Fruit fly (Drosophila melanogaster) whole organism, embryonic: Measurements from ENCODE around the gene Ugt37C2.

Experiments used
- CG10267 ChIP-seq: fragments of 200-800 bp; sonication (Bioruptor generic); optimal IDR thresholded peaks from 2 replicates; lab custom pipeline; 2018; ENCODE audit warnings: missing biosample characterization, mild to moderate bottlenecking, missing genetic modification characterization, moderate library complexity
- CG10462 ChIP-seq: fragments of 200-800 bp; sonication (Bioruptor generic); optimal IDR thresholded peaks from 2 replicates; lab custom pipeline; 2016; ENCODE audit warnings: missing biosample characterization, missing genetic modification characterization
- CG11398 ChIP-seq: fragments of 200-800 bp; sonication (Bioruptor generic); optimal IDR thresholded peaks from 2 replicates; lab custom pipeline; 2016; ENCODE audit warnings: missing biosample characterization, missing genetic modification characterization
- CG12942 ChIP-seq: fragments of 200-800 bp; sonication (Bioruptor generic); optimal IDR thresholded peaks from 3 replicates; lab custom pipeline; 2016; ENCODE audit warnings: missing biosample characterization, missing genetic modification characterization
- CG14441 ChIP-seq: fragments of 200-800 bp; sonication (Bioruptor generic); IDR thresholded peaks from 2 replicates; pipeline ENCODE4 v1.3.6; 2022; ENCODE audit warnings: missing biosample characterization, missing genetic modification characterization
- CG14710 ChIP-seq: fragments of 200-800 bp; sonication (Bioruptor generic); optimal IDR thresholded peaks from 3 replicates; lab custom pipeline; 2019; ENCODE audit warnings: missing biosample characterization, mild to moderate bottlenecking, missing genetic modification characterization, moderate library complexity
- CG15514 ChIP-seq: fragments of 200-800 bp; sonication (Bioruptor generic); optimal IDR thresholded peaks from 3 replicates; lab custom pipeline; 2017; ENCODE audit warnings: missing biosample characterization, missing genetic modification characterization, mild to moderate bottlenecking, moderate library complexity, missing genetic modification reagents
- CG16779 ChIP-seq: fragments of 200-800 bp; sonication (Bioruptor generic); IDR thresholded peaks from 2 replicates; pipeline ENCODE4 v1.3.6; 2022; ENCODE audit warnings: missing biosample characterization, missing genetic modification characterization
- CG16863 ChIP-seq: fragments of 200-800 bp; sonication (Bioruptor generic); optimal IDR thresholded peaks from 3 replicates; lab custom pipeline; 2016; ENCODE audit warnings: missing biosample characterization, missing genetic modification characterization
- CG17186 ChIP-seq: fragments of 200-800 bp; sonication (Bioruptor generic); optimal IDR thresholded peaks from 3 replicates; lab custom pipeline; 2017; ENCODE audit warnings: missing biosample characterization, missing genetic modification reagents, missing genetic modification characterization
- CG18476 ChIP-seq: fragments of 200-800 bp; sonication (Bioruptor generic); optimal IDR thresholded peaks from 2 replicates; lab custom pipeline; 2016; ENCODE audit warnings: missing biosample characterization, mild to moderate bottlenecking, missing genetic modification characterization
- CG2120 ChIP-seq: fragments of 200-800 bp; sonication (Bioruptor generic); optimal IDR thresholded peaks from 3 replicates; lab custom pipeline; 2016; ENCODE audit warnings: missing biosample characterization, missing genetic modification characterization
- CG2202 ChIP-seq: fragments of 200-800 bp; sonication (Bioruptor generic); optimal IDR thresholded peaks from 2 replicates; lab custom pipeline; 2018; ENCODE audit warnings: missing biosample characterization, mild to moderate bottlenecking, missing genetic modification characterization
- CG2875 ChIP-seq: fragments of 200-800 bp; sonication (Bioruptor generic); optimal IDR thresholded peaks from 2 replicates; lab custom pipeline; 2017; ENCODE audit warnings: missing biosample characterization, mild to moderate bottlenecking, missing genetic modification characterization, missing genetic modification reagents
- CG2889 ChIP-seq: fragments of 200-800 bp; sonication (Bioruptor generic); IDR thresholded peaks from 3 replicates; pipeline ENCODE4 v1.3.6; 2022; ENCODE audit warnings: missing biosample characterization, missing genetic modification characterization
- CG5953 ChIP-seq: fragments of 200-800 bp; sonication (Bioruptor generic); IDR thresholded peaks from 2 replicates; pipeline ENCODE4 v1.3.6; 2022; ENCODE audit warnings: missing biosample characterization, missing genetic modification characterization
- CG6854 ChIP-seq: fragments of 200-800 bp; sonication (Bioruptor generic); optimal IDR thresholded peaks from 3 replicates; lab custom pipeline; 2017; ENCODE audit warnings: missing biosample characterization, mild to moderate bottlenecking, missing genetic modification characterization
- CG8478 ChIP-seq: fragments of >200 bp; optimal IDR thresholded peaks from 2 replicates; lab custom pipeline; 2018
- CkIIα-i1 ChIP-seq: fragments of 200-800 bp; sonication (Bioruptor generic); IDR thresholded peaks from 2 replicates; pipeline ENCODE4 v1.3.6; 2022; ENCODE audit warnings: missing biosample characterization, missing genetic modification characterization
- Dfd ChIP-seq, 2 experiments: fragments of >200 bp; optimal IDR thresholded peaks; 2 replicates each; lab custom pipeline; 2017; ENCODE audit warnings: missing biosample characterization in 2 of 2, missing genetic modification characterization in 2 of 2
- E2f2 ChIP-seq: fragments of 200-800 bp; sonication (Bioruptor generic); IDR thresholded peaks from 2 replicates; pipeline ENCODE4 v1.3.6; 2022; ENCODE audit warnings: missing biosample characterization, missing genetic modification characterization
- ERR ChIP-seq: fragments of 200-800 bp; sonication (Bioruptor generic); optimal IDR thresholded peaks from 2 replicates; lab custom pipeline; 2016; ENCODE audit warnings: missing biosample characterization, missing genetic modification characterization
- Fer3 ChIP-seq: fragments of 200-800 bp; sonication (Bioruptor generic); optimal IDR thresholded peaks from 2 replicates; lab custom pipeline; 2018; ENCODE audit warnings: missing biosample characterization, mild to moderate bottlenecking, missing genetic modification characterization, moderate library complexity
- HLH4C ChIP-seq: fragments of 200-800 bp; sonication (Bioruptor generic); IDR thresholded peaks from 3 replicates; pipeline ENCODE4 v1.3.6; 2022; ENCODE audit warnings: missing biosample characterization, missing genetic modification characterization; ENCODE audit not compliant: partially characterized antibody
- Hmr ChIP-seq: fragments of 200-800 bp; sonication (Bioruptor generic); optimal IDR thresholded peaks from 3 replicates; lab custom pipeline; 2017; ENCODE audit warnings: mild to moderate bottlenecking, missing biosample characterization, missing genetic modification reagents, missing genetic modification characterization
- Hr51 ChIP-seq, 2 experiments: fragments of 200-800 bp; sonication (Bioruptor generic); optimal IDR thresholded peaks; 2 replicates in 1 of 2; 3 replicates in 1 of 2; lab custom pipeline; 2016 to 2018; ENCODE audit warnings: missing biosample characterization in 2 of 2, missing genetic modification characterization in 2 of 2, mild to moderate bottlenecking in 1 of 2, moderate library complexity in 1 of 2
- Med ChIP-seq: fragments of 200-800 bp; sonication (Bioruptor generic); peaks from one replicate; lab custom pipeline; 2016; ENCODE audit warnings: missing biosample characterization, missing genetic modification characterization, mild to moderate bottlenecking, inconsistent platforms, moderate library complexity
- Mrtf ChIP-seq: fragments of 200-800 bp; sonication (Bioruptor generic); IDR thresholded peaks from 3 replicates; pipeline ENCODE4 v1.3.6; 2022; ENCODE audit warnings: missing biosample characterization, missing genetic modification characterization
- NC2α ChIP-seq: fragments of 200-800 bp; sonication (Bioruptor generic); optimal IDR thresholded peaks from 2 replicates; lab custom pipeline; 2016; ENCODE audit warnings: missing biosample characterization, missing genetic modification characterization
- PHDP ChIP-seq: fragments of 200-800 bp; sonication (Bioruptor generic); optimal IDR thresholded peaks from 3 replicates; lab custom pipeline; 2018; ENCODE audit warnings: missing biosample characterization, mild to moderate bottlenecking, missing genetic modification characterization, moderate library complexity
- Ravus ChIP-seq: fragments of 200-800 bp; sonication (Bioruptor generic); IDR thresholded peaks from 2 replicates; pipeline ENCODE4 v1.3.6; 2022; ENCODE audit warnings: missing biosample characterization, missing genetic modification characterization
- Rx ChIP-seq: fragments of 200-800 bp; sonication (Bioruptor generic); IDR thresholded peaks from 2 replicates; pipeline ENCODE4 v1.3.6; 2022; ENCODE audit warnings: missing biosample characterization, missing genetic modification characterization
- Sox102F ChIP-seq: fragments of 200-800 bp; sonication (Bioruptor generic); optimal IDR thresholded peaks from 2 replicates; lab custom pipeline; 2018; ENCODE audit warnings: missing biosample characterization, mild to moderate bottlenecking, missing genetic modification characterization, moderate library complexity
- aop ChIP-seq: fragments of 200-800 bp; sonication (Bioruptor generic); IDR thresholded peaks from 2 replicates; pipeline ENCODE4 v1.3.6; 2022; ENCODE audit warnings: missing biosample characterization, missing genetic modification characterization
- ci ChIP-seq: fragments of 200-800 bp; sonication (Bioruptor generic); IDR thresholded peaks from 3 replicates; pipeline ENCODE4 v1.3.6; 2022; ENCODE audit warnings: missing biosample characterization, missing genetic modification characterization
- corto ChIP-seq: fragments of 200-800 bp; sonication (Bioruptor generic); optimal IDR thresholded peaks from 2 replicates; lab custom pipeline; 2016; ENCODE audit warnings: missing biosample characterization, mild to moderate bottlenecking, missing genetic modification characterization, moderate library complexity
- da ChIP-seq: fragments of 200-800 bp; sonication (Bioruptor generic); optimal IDR thresholded peaks from 2 replicates; lab custom pipeline; 2016; ENCODE audit warnings: missing biosample characterization, missing genetic modification characterization
- disco-r ChIP-seq: fragments of 200-800 bp; sonication (Bioruptor generic); optimal IDR thresholded peaks from 2 replicates; lab custom pipeline; 2016; ENCODE audit warnings: missing biosample characterization, missing genetic modification characterization
- dm ChIP-seq: fragments of 200-800 bp; sonication (Bioruptor generic); optimal IDR thresholded peaks from 3 replicates; lab custom pipeline; 2016; ENCODE audit warnings: missing biosample characterization, missing genetic modification characterization
- dmrt11E ChIP-seq: fragments of 200-800 bp; sonication (Bioruptor generic); optimal IDR thresholded peaks from 3 replicates; lab custom pipeline; 2018; ENCODE audit warnings: missing biosample characterization, mild to moderate bottlenecking, missing genetic modification characterization, moderate library complexity
- fu2 ChIP-seq: fragments of 200-800 bp; sonication (Bioruptor generic); optimal IDR thresholded peaks from 2 replicates; lab custom pipeline; 2016; ENCODE audit warnings: missing biosample characterization, missing genetic modification characterization
- gem ChIP-seq: fragments of 200-800 bp; sonication (Bioruptor generic); optimal IDR thresholded peaks from 2 replicates; lab custom pipeline; 2019; ENCODE audit warnings: missing biosample characterization, mild to moderate bottlenecking, missing genetic modification characterization, moderate library complexity
- gsb ChIP-seq: fragments of 200-800 bp; sonication (Bioruptor generic); IDR thresholded peaks from 2 replicates; pipeline ENCODE4 v1.3.6; 2022; ENCODE audit warnings: missing biosample characterization, missing genetic modification characterization
- insv ChIP-seq, 2 experiments: fragments of 200-800 bp; sonication (Bioruptor generic); optimal IDR thresholded peaks; 3 replicates each; lab custom pipeline; 2016 to 2018; ENCODE audit warnings: missing biosample characterization in 2 of 2, missing genetic modification characterization in 2 of 2
- kah ChIP-seq: fragments of 200-800 bp; sonication (Bioruptor generic); optimal IDR thresholded peaks from 2 replicates; lab custom pipeline; 2018; ENCODE audit warnings: missing biosample characterization, mild to moderate bottlenecking, missing genetic modification characterization
- ken ChIP-seq: fragments of 200-800 bp; sonication (Bioruptor generic); IDR thresholded peaks from 3 replicates; pipeline ENCODE4 v1.3.6; 2022; ENCODE audit warnings: missing biosample characterization, missing genetic modification characterization
- klu ChIP-seq: fragments of 200-800 bp; sonication (Bioruptor generic); IDR thresholded peaks from 2 replicates; pipeline ENCODE4 v1.3.6; 2022; ENCODE audit warnings: missing biosample characterization, missing genetic modification characterization
- pum ChIP-seq: fragments of 200-800 bp; sonication (Bioruptor generic); optimal IDR thresholded peaks from 2 replicates; lab custom pipeline; 2016; ENCODE audit warnings: missing biosample characterization, missing genetic modification characterization
- slbo ChIP-seq: fragments of 200-800 bp; sonication (Bioruptor generic); IDR thresholded peaks from 2 replicates; pipeline ENCODE4 v1.3.6; 2022; ENCODE audit warnings: missing biosample characterization, missing genetic modification characterization
- slou ChIP-seq: fragments of 200-800 bp; sonication (Bioruptor generic); optimal IDR thresholded peaks from 3 replicates; lab custom pipeline; 2016; ENCODE audit warnings: missing biosample characterization, missing genetic modification characterization
- sug ChIP-seq: fragments of 200-800 bp; optimal IDR thresholded peaks from 2 replicates; lab custom pipeline; 2019; ENCODE audit warnings: missing biosample characterization, mild to moderate bottlenecking, missing genetic modification characterization, moderate library complexity
- ttk ChIP-seq: fragments of 200-800 bp; sonication (Bioruptor generic); IDR thresholded peaks from 2 replicates; pipeline ENCODE4 v2.1.2; 2022; ENCODE audit warnings: missing biosample characterization, missing genetic modification characterization
- unpg ChIP-seq: fragments of 200-800 bp; sonication (Bioruptor generic); optimal IDR thresholded peaks from 3 replicates; lab custom pipeline; 2018; ENCODE audit warnings: missing biosample characterization, mild to moderate bottlenecking, missing genetic modification characterization, moderate library complexity

Gene Ugt37C2

DNA sequence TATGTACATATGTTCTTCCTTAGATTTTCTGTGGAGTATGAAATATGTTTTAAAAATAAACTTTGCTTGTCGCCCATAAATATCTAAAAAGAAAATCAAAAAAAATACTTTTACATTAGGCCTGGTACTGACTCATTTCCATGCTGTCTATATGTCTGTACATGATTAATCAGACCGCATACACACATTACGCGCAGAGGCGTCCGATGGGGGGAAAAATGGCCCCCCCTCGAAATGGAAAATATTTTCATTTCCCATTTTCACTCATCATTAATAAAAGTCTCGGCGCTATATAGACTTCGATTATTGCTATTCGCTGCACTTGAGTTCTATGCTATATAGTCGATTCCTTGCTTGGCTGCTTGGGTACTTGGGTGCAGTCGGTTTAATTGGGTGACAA is 32.1 kb upstream of the Ugt37C2 start:
- TF ChIP-seq CG14710 (no peak), CG17186 (GFP tag; lab: Kevin White, UChicago) (no peak), CG11398 (GFP tag; lab: Kevin White, UChicago) (no peak), CG5953 (no peak), ttk (GFP tag; lab: Robert Waterston, UW) (no peak), CG8478 (lab: Kevin White, UChicago) (no peak), CkIIα-i1 (GFP tag; lab: Robert Waterston, UW) (no peak), gsb (GFP tag; lab: Robert Waterston, UW) (no peak), Sox102F (GFP tag; lab: Kevin White, UChicago) (peak; percentile 37), slbo (GFP tag; lab: Robert Waterston, UW) (peak; percentile 35; the same call in 1 of the 2 replicates), Hr51 (GFP tag; optimal IDR thresholded peaks at IDR 0.05; lab: Kevin White, UChicago) (no peak), Hmr (GFP tag; lab: Kevin White, UChicago) (no peak), Rx (GFP tag; lab: Robert Waterston, UW) (no peak), disco-r (GFP tag; lab: Kevin White, UChicago) (no peak), CG16779 (GFP tag; lab: Robert Waterston, UW) (no peak), pum (no peak), Fer3 (tag; lab: Kevin White, UChicago) (no peak), gem (tag; lab: Kevin White, UChicago) (peak; percentile 4), corto (GFP tag; lab: Kevin White, UChicago) (no peak), Med (GFP tag; lab: Kevin White, UChicago) (peak; percentile 59), CG6854 (GFP tag; lab: Kevin White, UChicago) (no peak), ERR (GFP tag; lab: Kevin White, UChicago) (no peak), Ravus (no peak), CG14441 (GFP tag; lab: Robert Waterston, UW) (no peak), slou (GFP tag; lab: Kevin White, UChicago) (no peak), Dfd (GFP tag; optimal IDR thresholded peaks at IDR 0.05; lab: Kevin White, UChicago) (no peak), CG10267 (tag; lab: Kevin White, UChicago) (no peak), CG2120 (GFP tag; lab: Kevin White, UChicago) (peak; percentile 10), CG15514 (GFP tag; lab: Kevin White, UChicago) (no peak), ci (GFP tag; lab: Robert Waterston, UW) (0 out of 3 replicates have a peak, but pooled peaks have one; percentile 37), fu2 (GFP tag; lab: Kevin White, UChicago) (no peak), CG18476 (GFP tag; lab: Kevin White, UChicago) (no peak), unpg (GFP tag; lab: Kevin White, UChicago) (peak; percentile 11), ken (no peak), kah (GFP tag; lab: Kevin White, UChicago) (no peak), insv (GFP tag; optimal IDR thresholded peaks at IDR 0.05; lab: Kevin White, UChicago) (no peak), aop (GFP tag; lab: Robert Waterston, UW) (no peak), da (GFP tag; lab: Kevin White, UChicago) (no peak), Mrtf (no peak), dm (GFP tag; lab: Kevin White, UChicago) (no peak), CG16863 (GFP tag; lab: Kevin White, UChicago) (no peak), sug (tag; lab: Kevin White, UChicago) (peak; percentile 11), NC2α (GFP tag; lab: Kevin White, UChicago) (no peak), CG10462 (GFP tag; lab: Kevin White, UChicago) (no peak), PHDP (tag; lab: Kevin White, UChicago) (no peak), E2f2 (GFP tag; lab: Robert Waterston, UW) (no peak), CG2889 (GFP tag; lab: Robert Waterston, UW) (no peak), CG12942 (GFP tag; lab: Kevin White, UChicago) (no peak), CG2875 (no peak), klu (GFP tag; lab: Robert Waterston, UW) (no peak), HLH4C (GFP tag; lab: Robert Waterston, UW) (no peak), dmrt11E (tag; lab: Kevin White, UChicago) (no peak), CG2202 (tag; lab: Kevin White, UChicago) (no peak)
